Worm (Caenorhabditis elegans): ENCODE data around the gene F20B10.3.

DNA sequence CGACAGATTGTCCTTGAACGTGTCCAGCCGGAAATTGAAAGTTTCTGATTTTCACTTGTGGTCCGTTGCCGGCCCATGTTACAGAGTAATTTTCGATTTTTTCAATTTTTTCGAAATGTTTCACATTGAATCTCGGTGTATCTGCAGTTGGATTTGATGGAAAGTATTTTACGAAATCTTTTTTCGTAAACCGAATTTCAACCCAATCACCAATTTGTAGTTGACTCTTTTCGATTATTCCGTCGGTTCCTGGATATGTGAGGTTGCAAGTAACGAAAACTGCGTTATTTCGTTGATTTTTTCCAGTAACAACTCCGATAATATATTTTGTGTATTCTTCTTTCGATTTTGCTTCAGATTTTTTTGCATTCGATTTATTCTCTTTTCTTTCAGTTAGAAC lies 18.4 kb upstream of the F20B10.3 start:
- TF ChIP-seq aly-2 (tag; optimal IDR thresholded peaks at IDR 0.05) (no peak), zag-1 (tag; optimal IDR thresholded peaks at IDR 0.05) (no peak)

Data from whole organism, L4 larva.